Worm (Caenorhabditis elegans) whole organism, L4 larva: ENCODE results near the gene R07E5.6.

Source experiments
- D1046.2 ChIP-seq: fragments of 200-800 bp; sonication (Bioruptor generic); IDR thresholded peaks from 2 replicates; pipeline ENCODE4 v1.3.6; 2022; ENCODE audit warnings: missing genetic modification characterization, missing compliant biosample characterization
- F10B5.3 ChIP-seq: sonication (generic microtip); optimal IDR thresholded peaks from 2 replicates; lab custom pipeline; 2016; ENCODE audit warnings: mild to moderate bottlenecking, missing genetic modification characterization, missing compliant biosample characterization
- F26F4.8 ChIP-seq: fragments of 200-800 bp; sonication (Bioruptor generic); conservative IDR thresholded peaks from 2 replicates; pipeline ENCODE4 v1.3.6; 2022; ENCODE audit warnings: missing genetic modification characterization, missing compliant biosample characterization
- Y105C5A.15 ChIP-seq: fragments of 200-800 bp; sonication (Bioruptor generic); IDR thresholded peaks from 2 replicates; pipeline ENCODE4 v1.3.6; 2022; ENCODE audit warnings: missing genetic modification characterization, missing compliant biosample characterization
- Y5F2A.4 ChIP-seq: fragments of 200-800 bp; sonication (Bioruptor generic); optimal IDR thresholded peaks from 2 replicates; lab custom pipeline; 2018; ENCODE audit warnings: mild to moderate bottlenecking, missing genetic modification characterization, missing compliant biosample characterization
- ZK337.2 ChIP-seq: fragments of 200-800 bp; sonication (Bioruptor generic); IDR thresholded peaks from 2 replicates; pipeline ENCODE4 v1.3.6; 2022; ENCODE audit warnings: missing genetic modification reagents, missing genetic modification characterization, missing compliant biosample characterization
- aly-2 ChIP-seq: sonication (generic microtip); optimal IDR thresholded peaks from 2 replicates; lab custom pipeline; 2018; ENCODE audit warnings: missing biosample characterization, missing genetic modification characterization
- ama-1 ChIP-seq: fragments of 150-350 bp; optimal IDR thresholded peaks from 2 replicates; lab custom pipeline; 2014; ENCODE audit warnings: inconsistent platforms, mixed read lengths
- arid-1 ChIP-seq: fragments of 200-800 bp; sonication (Bioruptor generic); conservative IDR thresholded peaks from 2 replicates; pipeline ENCODE4 v1.3.6; 2022; ENCODE audit warnings: missing genetic modification reagents, missing genetic modification characterization, missing compliant biosample characterization
- attf-4 ChIP-seq: sonication (generic microtip); optimal IDR thresholded peaks from 3 replicates; lab custom pipeline; 2017; ENCODE audit warnings: missing biosample characterization, missing genetic modification characterization
- ceh-20 ChIP-seq: fragments of 200-800 bp; sonication (Bioruptor generic); IDR thresholded peaks from 2 replicates; pipeline ENCODE4 v1.3.6; 2022; ENCODE audit warnings: missing genetic modification reagents, missing genetic modification characterization, missing compliant biosample characterization
- ceh-28 ChIP-seq: fragments of 150-350 bp; optimal IDR thresholded peaks from 2 replicates; lab custom pipeline; 2014; ENCODE audit warnings: missing biosample characterization, missing genetic modification reagents, missing genetic modification characterization
- ceh-44 ChIP-seq: fragments of 200-800 bp; sonication (Bioruptor generic); IDR thresholded peaks from 2 replicates; pipeline ENCODE4 v1.3.6; 2022; ENCODE audit warnings: missing genetic modification reagents, missing genetic modification characterization, missing compliant biosample characterization
- ceh-62 ChIP-seq: sonication (generic microtip); optimal IDR thresholded peaks from 2 replicates; lab custom pipeline; 2017; ENCODE audit warnings: missing biosample characterization, missing genetic modification characterization
- ceh-82 ChIP-seq: sonication (generic microtip); optimal IDR thresholded peaks from 2 replicates; lab custom pipeline; 2017; ENCODE audit warnings: missing biosample characterization, missing genetic modification characterization
- daf-19 ChIP-seq: fragments of 200-800 bp; sonication (Bioruptor generic); conservative IDR thresholded peaks from 2 replicates; pipeline ENCODE4 v1.3.6; 2022; ENCODE audit warnings: missing genetic modification characterization, missing compliant biosample characterization
- dpl-1 ChIP-seq: fragments of 150-350 bp; optimal IDR thresholded peaks from 2 replicates; lab custom pipeline; 2014; ENCODE audit warnings: missing biosample characterization, missing genetic modification reagents, missing genetic modification characterization
- duxl-1 ChIP-seq: sonication (generic microtip); optimal IDR thresholded peaks from 2 replicates; lab custom pipeline; 2016; ENCODE audit warnings: mild to moderate bottlenecking, missing genetic modification characterization, moderate library complexity, missing compliant biosample characterization; ENCODE audit not compliant: poor library complexity
- dve-1 ChIP-seq: sonication (generic microtip); optimal IDR thresholded peaks from 2 replicates; lab custom pipeline; 2017; ENCODE audit warnings: antibody characterized with exemption, mild to moderate bottlenecking, missing genetic modification characterization, missing compliant biosample characterization; ENCODE audit not compliant: insufficient read depth
- hif-1 ChIP-seq, 2 experiments: sonication (generic microtip); optimal IDR thresholded peaks; 2 replicates each; lab custom pipeline; 2016 to 2017; ENCODE audit warnings: missing compliant biosample characterization in 2 of 2, missing genetic modification characterization in 2 of 2, missing genetic modification reagents in 2 of 2, missing genotype in 2 of 2, mild to moderate bottlenecking in 1 of 2
- hlh-11 ChIP-seq: fragments of 200-800 bp; sonication (Bioruptor generic); optimal IDR thresholded peaks from 2 replicates; lab custom pipeline; 2018; ENCODE audit warnings: mild to moderate bottlenecking, missing genetic modification characterization, missing compliant biosample characterization
- jun-1 ChIP-seq: fragments of 150-350 bp; optimal IDR thresholded peaks from 2 replicates; lab custom pipeline; 2014; ENCODE audit warnings: missing biosample characterization, missing genetic modification reagents, missing genetic modification characterization
- lim-7 ChIP-seq: fragments of 200-800 bp; sonication (Bioruptor generic); IDR thresholded peaks from 2 replicates; pipeline ENCODE4 v1.3.6; 2022; ENCODE audit warnings: missing genetic modification characterization, missing compliant biosample characterization
- lin-1 ChIP-seq: fragments of 200-800 bp; sonication (Bioruptor generic); IDR thresholded peaks from 2 replicates; pipeline ENCODE4 v1.3.6; 2022; ENCODE audit warnings: missing genetic modification reagents, missing genetic modification characterization, missing compliant biosample characterization
- lin-39 ChIP-seq: fragments of 150-350 bp; optimal IDR thresholded peaks from 2 replicates; lab custom pipeline; 2014; ENCODE audit warnings: missing biosample characterization, missing genetic modification reagents, missing genetic modification characterization
- lsy-2 ChIP-seq, 2 experiments: fragments of 150-350 bp in 1 of 2; sonication (generic microtip) in 1 of 2; optimal IDR thresholded peaks; 2 replicates each; lab custom pipeline; 2014 to 2017; ENCODE audit warnings: missing biosample characterization in 2 of 2, missing genetic modification characterization in 2 of 2
- madf-5 ChIP-seq, 2 experiments: fragments of 200-800 bp; sonication (Bioruptor generic); IDR thresholded peaks; 2 replicates each; pipeline ENCODE4 v1.3.6; 2022; ENCODE audit warnings: missing compliant biosample characterization in 2 of 2, missing genetic modification characterization in 2 of 2
- madf-9 ChIP-seq: fragments of 200-800 bp; sonication (Bioruptor generic); conservative IDR thresholded peaks from 2 replicates; pipeline ENCODE4 v1.3.6; 2022; ENCODE audit warnings: missing genetic modification reagents, missing genetic modification characterization, missing compliant biosample characterization
- mdt-29 ChIP-seq: fragments of 200-800 bp; sonication (Bioruptor generic); IDR thresholded peaks from 2 replicates; pipeline ENCODE4 v1.3.6; 2022; ENCODE audit warnings: missing genetic modification reagents, missing genetic modification characterization, missing compliant biosample characterization
- mep-1 ChIP-seq: fragments of 150-350 bp; sonication (generic microtip); optimal IDR thresholded peaks from 3 replicates; lab custom pipeline; 2014; ENCODE audit warnings: missing biosample characterization, missing genetic modification characterization
- mxl-2 ChIP-seq: fragments of 200-800 bp; sonication (Bioruptor generic); conservative IDR thresholded peaks from 2 replicates; pipeline ENCODE4 v1.3.6; 2022; ENCODE audit warnings: missing genetic modification reagents, missing genetic modification characterization, missing compliant biosample characterization
- nhr-237 ChIP-seq: sonication (generic microtip); optimal IDR thresholded peaks from 2 replicates; lab custom pipeline; 2017; ENCODE audit warnings: missing biosample characterization, missing genetic modification characterization
- nhr-28 ChIP-seq: fragments of 150-350 bp; optimal IDR thresholded peaks from 2 replicates; lab custom pipeline; 2014; ENCODE audit warnings: missing biosample characterization, missing genetic modification characterization
- nhr-42 ChIP-seq: fragments of 200-800 bp; sonication (Bioruptor generic); IDR thresholded peaks from 2 replicates; pipeline ENCODE4 v1.3.6; 2022; ENCODE audit warnings: missing genetic modification characterization, missing compliant biosample characterization
- nhr-48 ChIP-seq: sonication (generic microtip); optimal IDR thresholded peaks from 2 replicates; lab custom pipeline; 2016; ENCODE audit warnings: mild to moderate bottlenecking, missing genetic modification characterization, missing compliant biosample characterization
- nhr-6 ChIP-seq: fragments of 150-350 bp; optimal IDR thresholded peaks from 2 replicates; lab custom pipeline; 2014; ENCODE audit warnings: missing biosample characterization, missing genetic modification characterization
- nhr-76 ChIP-seq: fragments of 150-350 bp; optimal IDR thresholded peaks from 2 replicates; lab custom pipeline; 2014; ENCODE audit warnings: missing biosample characterization, missing genetic modification characterization
- pha-4 ChIP-seq, 2 experiments: fragments of 150-350 bp in 1 of 2; fragments of 200-800 bp in 1 of 2; sonication (Bioruptor generic) in 1 of 2; IDR thresholded peaks in 1 of 2; optimal IDR thresholded peaks in 1 of 2; 2 replicates each; pipeline versions ENCODE4 v1.3.6 to Lab custom; 2014 to 2022; ENCODE audit warnings: missing genetic modification characterization in 2 of 2, missing genetic modification reagents in 2 of 2, missing biosample characterization in 1 of 2, missing compliant biosample characterization in 1 of 2
- php-3 ChIP-seq: fragments of 200-800 bp; sonication (Bioruptor generic); IDR thresholded peaks from 2 replicates; pipeline ENCODE4 v1.3.6; 2022; ENCODE audit warnings: missing genetic modification reagents, missing genetic modification characterization, missing compliant biosample characterization
- set-16 ChIP-seq: fragments of 200-800 bp; sonication (Bioruptor generic); IDR thresholded peaks from 2 replicates; pipeline ENCODE4 v1.3.6; 2022; ENCODE audit warnings: missing genetic modification reagents, missing genetic modification characterization, missing compliant biosample characterization
- skn-1 ChIP-seq: fragments of 150-350 bp; optimal IDR thresholded peaks from 2 replicates; lab custom pipeline; 2014; ENCODE audit warnings: missing biosample characterization, missing genetic modification characterization
- snpc-1.2 ChIP-seq: fragments of 200-800 bp; sonication (Bioruptor generic); IDR thresholded peaks from 2 replicates; pipeline ENCODE4 v1.3.6; 2022; ENCODE audit warnings: missing genetic modification reagents, missing genetic modification characterization, missing compliant biosample characterization
- snpc-4 ChIP-seq: fragments of 150-350 bp; optimal IDR thresholded peaks from 2 replicates; lab custom pipeline; 2014; ENCODE audit warnings: missing biosample characterization, missing genetic modification characterization
- spr-3 ChIP-seq: fragments of 200-800 bp; sonication (Bioruptor generic); optimal IDR thresholded peaks from 2 replicates; lab custom pipeline; 2018; ENCODE audit warnings: mild to moderate bottlenecking, missing genetic modification characterization, missing compliant biosample characterization
- tra-1 ChIP-seq: fragments of 200-800 bp; sonication (Bioruptor generic); IDR thresholded peaks from 2 replicates; pipeline ENCODE4 v1.3.6; 2022; ENCODE audit warnings: missing genetic modification reagents, missing genetic modification characterization, missing compliant biosample characterization
- unc-39 ChIP-seq: sonication (generic microtip); optimal IDR thresholded peaks from 2 replicates; lab custom pipeline; 2017; ENCODE audit warnings: missing biosample characterization, missing genetic modification characterization
- zag-1 ChIP-seq: fragments of 150-350 bp; optimal IDR thresholded peaks from 2 replicates; lab custom pipeline; 2014; ENCODE audit warnings: missing biosample characterization, missing genetic modification characterization
- zip-11 ChIP-seq: fragments of 200-800 bp; sonication (Bioruptor generic); IDR thresholded peaks from 2 replicates; pipeline ENCODE4 v1.3.6; 2022; ENCODE audit warnings: missing genetic modification characterization, missing compliant biosample characterization
- ztf-11 ChIP-seq: fragments of 150-350 bp; optimal IDR thresholded peaks from 2 replicates; lab custom pipeline; 2014; ENCODE audit warnings: missing biosample characterization, missing genetic modification characterization

R07E5.6 gene

DNA sequence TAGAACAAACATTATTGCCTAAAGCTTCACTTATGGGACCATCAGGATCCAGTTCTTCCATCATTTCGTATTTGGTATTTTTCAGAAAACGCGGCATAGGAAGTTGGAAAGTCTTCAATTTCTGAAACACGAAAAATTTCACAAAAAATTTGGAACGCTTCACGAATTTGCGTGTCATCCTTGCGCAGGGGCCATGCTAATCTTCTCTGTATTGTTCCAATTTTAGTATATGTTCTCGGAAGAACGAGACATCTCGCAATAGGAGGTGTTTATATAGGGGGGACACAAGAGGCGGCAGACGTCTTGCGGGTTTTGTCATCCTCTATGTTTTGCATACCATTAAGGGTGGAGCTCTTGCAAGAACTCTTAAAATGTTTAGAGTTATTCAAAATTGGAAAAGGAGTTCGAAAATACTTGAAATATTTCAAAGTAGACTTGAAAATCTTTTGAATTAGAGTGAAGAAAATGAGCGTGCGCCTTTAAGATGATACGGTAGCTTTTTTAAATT lies 28.2 kb downstream of the R07E5.6 start (continued):
- TF ChIP-seq ZK337.2: 0 out of 2 replicates have a peak, but pooled peaks have one; percentile 6
- TF ChIP-seq F26F4.8 (GFP tag; lab: Robert Waterston, UW): peak; percentile 81
- TF ChIP-seq duxl-1 (tag; lab: Kevin White, UChicago): peak; percentile 29

DNA sequence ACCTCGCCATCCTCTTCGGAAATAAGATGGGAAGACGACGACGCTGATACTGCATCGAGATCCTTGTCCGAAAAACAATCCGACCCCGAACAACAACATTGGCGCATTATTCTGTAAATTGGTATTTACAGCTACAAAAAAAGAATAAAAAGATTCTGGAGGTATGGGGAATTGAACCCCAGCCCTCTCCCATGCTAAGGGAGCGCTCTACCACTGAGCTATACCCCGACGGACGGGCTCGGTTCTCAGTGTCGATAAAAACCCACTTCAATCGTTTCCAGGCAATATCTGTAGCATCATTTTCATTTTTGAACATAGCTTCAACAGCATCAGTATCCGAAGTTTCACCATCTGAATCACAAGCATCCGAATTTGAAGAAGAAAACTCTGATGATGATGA lies 30.2 kb downstream of the R07E5.6 start:
- TF ChIP-seq tra-1 (peak; percentile 32; the same call in 1 of the 2 replicates), arid-1 (GFP tag; lab: Robert Waterston, UW) (peak; percentile 80), D1046.2 (GFP tag; lab: Robert Waterston, UW) (0 out of 2 replicates have a peak, but pooled peaks have one; percentile 58), snpc-1.2 (no peak), spr-3 (GFP tag; lab: Kevin White, UChicago) (no peak), skn-1 (tag; lab: Kevin White, UChicago) (no peak), mep-1 (tag; lab: Kevin White, UChicago) (no peak), ceh-44 (no peak), ztf-11 (tag; lab: Kevin White, UChicago) (no peak), nhr-28 (tag; lab: Kevin White, UChicago) (no peak), F10B5.3 (no peak), nhr-237 (no peak), ama-1 (lab: Kevin White, UChicago) (no peak), dpl-1 (GFP tag; lab: Kevin White, UChicago) (no peak), attf-4 (tag; lab: Kevin White, UChicago) (no peak), nhr-6 (no peak), ceh-20 (GFP tag; lab: Robert Waterston, UW) (no peak), lin-1 (GFP tag; lab: Robert Waterston, UW) (peak; percentile 78; the same call in 1 of the 2 replicates), ceh-28 (no peak), zag-1 (no peak), lim-7 (peak; percentile 79), mdt-29 (GFP tag; lab: Robert Waterston, UW) (no peak), set-16 (GFP tag; lab: Robert Waterston, UW) (no peak), hif-1 (tag; optimal IDR thresholded peaks at IDR 0.05; lab: Kevin White, UChicago) (no peak), jun-1 (tag; lab: Kevin White, UChicago) (no peak), zip-11 (no peak), nhr-48 (tag; lab: Kevin White, UChicago) (peak; percentile 1), nhr-76 (tag; lab: Kevin White, UChicago) (no peak), daf-19 (GFP tag; lab: Robert Waterston, UW) (peak; percentile 86), unc-39 (tag; lab: Kevin White, UChicago) (no peak), ceh-82 (no peak), nhr-42 (GFP tag; lab: Robert Waterston, UW) (no peak), ceh-62 (no peak), php-3 (GFP tag; lab: Robert Waterston, UW) (no peak), Y105C5A.15 (0 out of 2 replicates have a peak, but pooled peaks have one; percentile 13), aly-2 (tag; lab: Kevin White, UChicago) (no peak), F26F4.8 (GFP tag; lab: Robert Waterston, UW) (peak; percentile 60; the same call in 1 of the 2 replicates), pha-4 (GFP tag; IDR thresholded peaks at IDR 0.05; lab: Robert Waterston, UW) (peak; percentile 78; the same call in 1 of the 2 replicates), pha-4 (tag; optimal IDR thresholded peaks at IDR 0.05; lab: Kevin White, UChicago) (no peak), Y5F2A.4 (no peak), lsy-2 (tag; optimal IDR thresholded peaks at IDR 0.05; lab: Kevin White, UChicago) (no peak), dve-1 (tag; lab: Kevin White, UChicago) (no peak), madf-9 (GFP tag; lab: Robert Waterston, UW) (0 out of 2 replicates have a peak, but pooled peaks have one; percentile 25), hlh-11 (tag; lab: Kevin White, UChicago) (peak; percentile 10), mxl-2 (GFP tag; lab: Robert Waterston, UW) (no peak), madf-5 (GFP tag; IDR thresholded peaks at IDR 0.05; lab: Robert Waterston, UW) (0 out of 4 replicates have a peak, but pooled peaks of 1 of the 2 experiments have one; percentile 51), lin-39 (tag; lab: Kevin White, UChicago) (no peak), snpc-4 (peak; percentile 21), ZK337.2 (no peak)
